Worm (Caenorhabditis elegans): ENCODE measurements around the gene clc-18.

DNA sequence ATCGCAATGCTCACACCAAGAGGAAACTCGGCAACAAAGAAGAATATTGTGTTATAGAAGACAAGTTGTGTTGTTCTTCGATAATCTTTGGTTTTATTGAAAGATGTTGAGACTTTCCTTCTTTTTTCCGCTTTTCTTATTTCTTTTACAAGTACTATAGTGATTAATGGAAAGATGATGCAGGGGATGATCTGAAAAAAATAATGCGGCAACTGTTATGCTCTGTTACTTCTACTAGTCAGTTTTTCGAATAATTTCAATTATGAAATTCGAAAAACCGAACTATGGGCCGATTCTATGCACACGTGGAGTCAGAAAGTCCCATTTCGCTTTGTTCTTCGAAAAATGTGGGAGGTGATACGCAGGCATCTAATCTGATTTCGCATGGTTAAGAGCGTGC lies 3.1 kb downstream of the clc-18 start:
- TF ChIP-seq gei-17 (GFP tag; optimal IDR thresholded peaks at IDR 0.05), result no peak
- no peak for TF ChIP-seq unc-130 (GFP tag; optimal IDR thresholded peaks at IDR 0.05)
- no peak for TF ChIP-seq sptf-2 (GFP tag; optimal IDR thresholded peaks at IDR 0.05)
- TF ChIP-seq ztf-22 (GFP tag; optimal IDR thresholded peaks at IDR 0.05), result no peak
- TF ChIP-seq unc-62 (GFP tag; optimal IDR thresholded peaks at IDR 0.05), result no peak
- TF ChIP-seq ztf-25 (GFP tag; IDR thresholded peaks at IDR 0.05), result no peak
- no peak for TF ChIP-seq F33H1.4 (GFP tag; IDR thresholded peaks at IDR 0.05)
- TF ChIP-seq madf-3 (GFP tag; IDR thresholded peaks at IDR 0.05), result no peak
